Fruit fly (Drosophila melanogaster): Measurements from ENCODE around the gene mtm.

DNA sequence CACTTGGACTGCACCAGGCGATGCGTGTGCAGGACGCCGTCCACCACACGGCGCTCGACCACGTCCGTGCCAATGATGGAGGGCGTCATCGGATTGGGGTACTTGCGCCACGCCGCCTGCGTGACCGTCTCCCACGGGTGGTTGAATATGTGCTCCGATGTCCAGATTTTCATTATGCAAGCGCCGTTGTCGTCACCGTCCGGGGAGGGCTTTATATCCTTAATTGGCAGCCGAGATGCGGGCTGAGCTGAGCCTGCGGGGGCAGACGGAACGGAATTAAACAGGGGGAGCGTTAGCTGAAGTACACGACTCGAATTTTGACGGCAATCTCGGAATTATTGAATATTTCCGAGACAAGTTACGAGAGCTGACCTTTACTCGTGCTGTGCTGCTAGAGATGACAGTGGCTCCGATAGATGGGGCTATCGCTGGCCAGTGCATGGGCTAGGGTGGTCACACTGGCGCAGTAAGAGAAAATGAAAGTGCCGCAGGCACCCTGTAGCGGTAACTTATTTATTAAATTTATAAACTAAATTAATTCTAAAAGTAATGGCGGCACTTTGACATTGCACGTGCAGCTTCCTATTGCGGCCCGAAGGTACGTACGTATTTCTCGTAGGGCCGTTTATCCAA, 10.8 kb upstream of the mtm start, which contains the start of gene IPIP:
- no peak for TF ChIP-seq psq (optimal IDR thresholded peaks at IDR 0.05)
- no peak for TF ChIP-seq Dll (optimal IDR thresholded peaks at IDR 0.05)
- TF ChIP-seq pan (optimal IDR thresholded peaks at IDR 0.05) = no peak
- no peak for TF ChIP-seq EcR (GFP tag; optimal IDR thresholded peaks at IDR 0.05)
